Worm (Caenorhabditis elegans): ENCODE data around the gene C36E8.4.

The C36E8.4 gene

DNA sequence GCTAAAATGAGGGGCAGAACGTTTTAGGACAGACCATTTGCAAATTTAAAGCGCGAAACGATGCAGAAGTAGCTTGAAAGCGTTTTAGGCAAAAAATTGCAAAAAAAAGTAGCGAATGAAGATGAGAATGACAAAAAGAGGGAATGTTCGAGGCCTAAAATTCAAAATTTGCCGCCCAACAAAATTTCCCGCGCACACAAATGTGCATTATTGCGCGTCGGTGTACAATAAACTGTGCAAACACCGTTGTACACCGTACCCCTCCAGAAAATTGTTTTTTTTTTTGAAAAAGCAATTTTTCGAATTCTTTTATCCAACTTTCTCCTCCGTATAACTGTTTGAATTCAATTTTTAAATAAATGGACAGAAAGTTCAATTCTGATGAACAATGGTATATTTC is 7.7 kb downstream of the C36E8.4 start, which contains the start of gene snpc-3.4 (continued):
- TF ChIP-seq nhr-10 (tag; optimal IDR thresholded peaks at IDR 0.05) (no peak), dmd-9 (GFP tag; IDR thresholded peaks at IDR 0.05) (0 out of 2 replicates have a peak, but pooled peaks have one; percentile 22), nhr-6 (tag; optimal IDR thresholded peaks at IDR 0.05) (peak; percentile 54), Y105C5A.15 (GFP tag; IDR thresholded peaks at IDR 0.05) (no peak), lsy-2 (tag; optimal IDR thresholded peaks at IDR 0.05) (peak; percentile 83 to 98), mdt-29 (GFP tag; IDR thresholded peaks at IDR 0.05) (peak; percentile 39; the same call in 1 of the 2 replicates), lin-1 (GFP tag; IDR thresholded peaks at IDR 0.05) (peak; percentile 15; the same call in 1 of the 2 replicates), T20F7.1 (GFP tag; optimal IDR thresholded peaks at IDR 0.05) (peak; percentile 42), pqm-1 (tag; optimal IDR thresholded peaks at IDR 0.05) (no peak), spr-3 (GFP tag; optimal IDR thresholded peaks at IDR 0.05) (no peak), php-3 (GFP tag; IDR thresholded peaks at IDR 0.05) (no peak), F49E8.2 (tag; optimal IDR thresholded peaks at IDR 0.05; ENCODE audit: borderline replicate concordance) (peak; percentile 36), aha-1 (tag) (peak; percentile 94)

- TF ChIP-seq aha-1 (tag) (peak; percentile 62), mdt-29 (GFP tag; IDR thresholded peaks at IDR 0.05) (no peak)
These were observed 9.7 kb downstream of the C36E8.4 start, which contains the start of gene tftc-5 for ce11 chrIII:4021866-4022265. TSS of gene tftc-5 (plus strand) at chrIII:4022166.

ce11 chrIII:4028061-4028460 is 15.9 kb downstream of the C36E8.4 start, which contains the start of gene T02C12.5:
TSS of gene T02C12.5 (minus strand) at chrIII:4028161.
- no peak for TF ChIP-seq lin-13 (GFP tag; optimal IDR thresholded peaks at IDR 0.05)
- TF ChIP-seq nhr-111 (GFP tag; optimal IDR thresholded peaks at IDR 0.05), result no peak
- TF ChIP-seq fkh-10 (GFP tag; optimal IDR thresholded peaks at IDR 0.05), result no peak

DNA sequence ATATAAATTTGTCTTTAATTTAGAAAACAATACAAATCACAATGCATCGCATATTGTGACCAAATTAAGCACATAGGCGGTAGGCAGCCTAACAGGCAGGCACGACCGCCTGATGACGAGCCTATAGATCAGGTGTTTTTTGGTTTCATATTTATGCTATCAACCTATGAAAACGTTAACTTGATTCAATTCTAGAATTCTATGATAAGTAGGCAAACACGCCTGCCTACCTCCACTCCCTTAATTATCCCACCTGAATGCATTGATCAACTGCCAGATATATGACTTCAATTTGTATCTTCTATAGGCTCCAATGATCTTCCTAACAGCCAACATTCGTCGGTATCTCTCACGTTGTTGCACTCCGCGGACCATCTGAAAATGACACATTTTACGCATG is 18.7 kb downstream of the C36E8.4 start:
- TF ChIP-seq unc-62 (GFP tag; optimal IDR thresholded peaks at IDR 0.05 in 1 of 2) (peak in 1 of 2 experiments; percentile 79), unc-62 (tag; optimal IDR thresholded peaks at IDR 0.05) (no peak), nhr-41 (GFP tag; IDR thresholded peaks at IDR 0.05) (no peak), spr-3 (GFP tag; optimal IDR thresholded peaks at IDR 0.05) (no peak)

- no peak for TF ChIP-seq ztf-7 (tag; optimal IDR thresholded peaks at IDR 0.05)
- peak in 1 of 2 experiments; percentile 23 for TF ChIP-seq lsy-2 (tag; optimal IDR thresholded peaks at IDR 0.05)
- no peak for TF ChIP-seq ZK546.5 (tag; optimal IDR thresholded peaks at IDR 0.05)
- TF ChIP-seq php-3 (GFP tag; IDR thresholded peaks at IDR 0.05), result no peak
- TF ChIP-seq lin-39 (tag; optimal IDR thresholded peaks at IDR 0.05), result no peak
- no peak for TF ChIP-seq madf-5 (GFP tag; IDR thresholded peaks at IDR 0.05)
These were observed 22.8 kb downstream of the C36E8.4 start for ce11 chrIII:4034984-4035383.

DNA sequence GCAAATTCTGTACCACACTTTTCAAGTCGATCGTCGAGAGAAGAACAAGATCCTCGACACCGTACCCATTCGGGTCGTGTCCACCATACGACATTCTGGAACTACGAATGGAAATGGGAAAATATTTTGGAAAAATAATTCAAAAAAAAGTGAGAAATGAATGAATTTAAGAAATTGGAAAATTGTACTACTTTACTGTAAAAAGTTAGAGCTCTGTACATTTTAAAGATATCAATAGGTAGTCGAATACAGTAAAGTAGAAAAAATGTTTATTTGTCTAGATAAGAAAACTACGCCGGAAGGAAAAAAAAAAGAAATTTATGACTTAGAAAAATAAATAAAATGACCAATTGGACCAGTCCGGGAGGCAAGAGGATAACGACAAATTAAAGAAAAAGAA is 24.6 kb downstream of the C36E8.4 start, which contains the start of gene hum-5:
Gene hum-5 (minus strand): TSS at position 101 of the 400 bp plus-strand sequence.
- TF ChIP-seq ceh-62 (tag; optimal IDR thresholded peaks at IDR 0.05) (no peak), duxl-1 (tag; optimal IDR thresholded peaks at IDR 0.05; ENCODE audit: poor library complexity) (no peak), sdz-12 (GFP tag; optimal IDR thresholded peaks at IDR 0.05) (no peak), zip-2 (tag; optimal IDR thresholded peaks at IDR 0.05) (no peak), arid-1 (GFP tag; conservative IDR thresholded peaks at IDR 0.05) (no peak), nhr-48 (tag; optimal IDR thresholded peaks at IDR 0.05) (no peak), F44E2.7 (GFP tag; IDR thresholded peaks at IDR 0.05) (no peak), lin-15B (tag; optimal IDR thresholded peaks at IDR 0.05) (no peak), ztf-11 (tag; optimal IDR thresholded peaks at IDR 0.05) (no peak), egl-27 (tag; optimal IDR thresholded peaks at IDR 0.05) (no peak)

All from whole organism, L4 larva.